Fruit fly (Drosophila melanogaster) whole organism: Measurements from ENCODE around the gene Noa36.

Experiments
- EcR ChIP-seq, 2 experiments: fragments of >200 bp; optimal IDR thresholded peaks; 2 replicates each; lab custom pipeline; 2017; ENCODE audit warnings: missing biosample characterization in 2 of 2, missing genetic modification characterization in 2 of 2, missing genetic modification reagents in 2 of 2
- pan ChIP-seq: fragments of >200 bp; optimal IDR thresholded peaks from 2 replicates; lab custom pipeline; 2017
- usp ChIP-seq: fragments of >200 bp; optimal IDR thresholded peaks from 2 replicates; lab custom pipeline; 2017; ENCODE audit warnings: missing biosample characterization, missing genetic modification characterization, mixed read lengths

DNA sequence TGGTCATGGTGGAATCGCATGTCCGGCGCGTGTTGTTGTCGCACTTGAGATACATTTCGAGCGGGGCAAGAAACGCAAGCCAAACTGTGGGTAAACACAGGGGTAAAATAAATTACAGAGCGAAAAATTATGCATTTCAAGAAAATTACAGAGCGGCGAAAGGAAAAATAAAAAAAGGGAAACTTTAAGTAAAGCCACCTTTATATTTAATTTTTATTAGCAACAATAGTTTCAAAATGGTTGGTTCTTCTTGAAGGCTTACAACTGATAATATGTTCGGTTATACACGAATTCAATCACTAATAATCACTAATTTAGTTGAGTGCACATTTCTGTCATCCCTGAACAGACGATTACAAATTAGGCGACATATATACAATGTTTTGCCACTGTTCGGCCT lies 24.5 kb upstream of the Noa36 start:
- TF ChIP-seq pan (lab: Kevin White, UChicago): no peak
- no peak for TF ChIP-seq EcR (GFP tag; optimal IDR thresholded peaks at IDR 0.05; lab: Kevin White, UChicago)
- no peak for TF ChIP-seq usp (GFP tag; lab: Kevin White, UChicago)
